Worm (Caenorhabditis elegans): ENCODE results near the gene ztf-14.

- TF ChIP-seq ces-1 (GFP tag; optimal IDR thresholded peaks at IDR 0.05): peak; percentile 18
- no peak for TF ChIP-seq snpc-4 (tag; optimal IDR thresholded peaks at IDR 0.05)
- TF ChIP-seq ztf-11 (tag; optimal IDR thresholded peaks at IDR 0.05): no peak
- no peak for TF ChIP-seq nhr-12 (tag; optimal IDR thresholded peaks at IDR 0.05)
- TF ChIP-seq nhr-237 (tag; optimal IDR thresholded peaks at IDR 0.05): no peak
- TF ChIP-seq blmp-1 (tag; optimal IDR thresholded peaks at IDR 0.05): no peak
- TF ChIP-seq sptf-1 (tag; optimal IDR thresholded peaks at IDR 0.05): peak; percentile 80
- TF ChIP-seq flh-1 (GFP tag; optimal IDR thresholded peaks at IDR 0.05): no peak
- no peak for TF ChIP-seq ceh-83 (GFP tag; optimal IDR thresholded peaks at IDR 0.05)
Observed at ce11 chrX:14480248-14480647, 15.6 kb upstream of the ztf-14 start, which contains the start of gene gfi-3.
